Worm (Caenorhabditis elegans) whole organism, L2 larva: ENCODE measurements around the gene vps-45.

ENCODE experiments used
- R02D3.7 ChIP-seq: fragments of 150-350 bp; optimal IDR thresholded peaks from 2 replicates; lab custom pipeline; 2014; ENCODE audit warnings: missing biosample characterization, missing genetic modification characterization
- ZK546.5 ChIP-seq: sonication (generic microtip); optimal IDR thresholded peaks from 2 replicates; lab custom pipeline; 2017; ENCODE audit warnings: missing biosample characterization, missing genetic modification characterization
- ama-1 ChIP-seq: fragments of 150-350 bp; optimal IDR thresholded peaks from 2 replicates; lab custom pipeline; 2018; ENCODE audit warnings: inconsistent platforms
- blmp-1 ChIP-seq: sonication (generic microtip); optimal IDR thresholded peaks from 2 replicates; lab custom pipeline; 2017; ENCODE audit warnings: missing genetic modification characterization, mild to moderate bottlenecking, missing compliant biosample characterization, antibody characterized with exemption, moderate library complexity; ENCODE audit not compliant: insufficient read depth
- crh-2 ChIP-seq: sonication (generic microtip); optimal IDR thresholded peaks from 2 replicates; lab custom pipeline; 2017; ENCODE audit warnings: missing biosample characterization, missing genetic modification characterization
- elt-1 ChIP-seq: fragments of 150-350 bp; optimal IDR thresholded peaks from 2 replicates; lab custom pipeline; 2014; ENCODE audit warnings: missing biosample characterization, missing genetic modification characterization
- elt-3 ChIP-seq: sonication (generic microtip); optimal IDR thresholded peaks from 2 replicates; lab custom pipeline; 2017; ENCODE audit warnings: missing biosample characterization, missing genetic modification characterization
- mdl-1 ChIP-seq, 2 experiments: fragments of 150-350 bp in 1 of 2; sonication (generic microtip) in 1 of 2; optimal IDR thresholded peaks; 2 replicates each; lab custom pipeline; 2017; ENCODE audit warnings: missing biosample characterization in 2 of 2, missing genetic modification characterization in 2 of 2
- nhr-129 ChIP-seq: fragments of 150-350 bp; optimal IDR thresholded peaks from 2 replicates; lab custom pipeline; 2014; ENCODE audit warnings: missing biosample characterization, missing genetic modification characterization
- snpc-4 ChIP-seq: fragments of 150-350 bp; optimal IDR thresholded peaks from 2 replicates; lab custom pipeline; 2014; ENCODE audit warnings: missing biosample characterization, missing genetic modification characterization
- unc-39 ChIP-seq: fragments of 150-350 bp; optimal IDR thresholded peaks from 2 replicates; lab custom pipeline; 2014; ENCODE audit warnings: missing biosample characterization, missing genetic modification characterization
- zag-1 ChIP-seq: fragments of 150-350 bp; optimal IDR thresholded peaks from 2 replicates; lab custom pipeline; 2014; ENCODE audit warnings: missing biosample characterization, missing genetic modification characterization
- ztf-4 ChIP-seq: fragments of 150-350 bp; optimal IDR thresholded peaks from 2 replicates; lab custom pipeline; 2014; ENCODE audit warnings: missing biosample characterization, missing genetic modification characterization

- no peak for TF ChIP-seq R02D3.7 (tag; lab: Kevin White, UChicago)
- TF ChIP-seq unc-39 (tag; lab: Kevin White, UChicago) = peak; percentile 48
- peak; percentile 88 for TF ChIP-seq zag-1 (tag; lab: Kevin White, UChicago)
- peak in 1 of 2 experiments; percentile 51 for TF ChIP-seq mdl-1 (tag; optimal IDR thresholded peaks at IDR 0.05; lab: Kevin White, UChicago)
- peak; percentile 51 for TF ChIP-seq crh-2
- peak; percentile 31 for TF ChIP-seq ztf-4
- TF ChIP-seq snpc-4 (tag; lab: Kevin White, UChicago) = no peak
- TF ChIP-seq ama-1 (lab: Kevin White, UChicago) = no peak
- TF ChIP-seq blmp-1 = no peak
- no peak for TF ChIP-seq elt-1 (tag; lab: Kevin White, UChicago)
- no peak for TF ChIP-seq ZK546.5 (tag; lab: Kevin White, UChicago)
- TF ChIP-seq nhr-129 (tag; lab: Kevin White, UChicago) = peak; percentile 64
- TF ChIP-seq elt-3 (tag; lab: Kevin White, UChicago) = no peak
Observed at ce11 chrX:992650-993403, 18.2 kb upstream of the vps-45 start.
